Worm (Caenorhabditis elegans): Measurements from ENCODE around the gene Y42G9A.3.

The Y42G9A.3 gene

DNA sequence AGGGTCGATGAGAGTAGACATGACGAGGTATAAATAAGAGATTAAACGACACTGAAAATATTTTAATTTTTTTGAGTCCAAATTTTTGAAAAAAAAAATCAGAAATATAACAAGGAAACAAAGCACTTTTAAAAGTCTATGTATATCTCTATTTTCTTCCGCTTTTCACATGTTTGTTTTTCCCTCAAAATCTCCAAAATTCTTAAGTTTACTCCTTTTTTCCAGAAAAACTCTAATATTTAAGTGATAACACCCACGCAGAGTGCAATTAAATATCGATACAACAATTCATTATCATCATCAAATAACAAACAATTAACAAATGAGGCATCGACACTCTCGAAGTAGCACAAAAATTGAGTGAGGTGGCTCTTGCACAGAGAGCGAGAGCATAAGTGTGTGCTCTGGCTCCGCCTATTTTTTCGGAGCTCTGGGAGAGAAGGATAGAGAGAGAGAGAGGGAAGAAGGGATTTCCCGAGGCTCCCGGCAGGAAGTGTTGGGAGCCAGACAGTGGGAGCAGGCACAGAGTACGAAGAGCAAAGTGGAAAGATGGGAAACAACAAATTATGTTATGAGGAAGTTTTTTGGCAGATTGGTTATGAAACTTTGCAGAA is 11.8 kb downstream of the Y42G9A.3 start, which contains the start of gene anmt-2:
Gene anmt-2, minus strand, starts transcription at position 51 of the 614 bp plus-strand sequence.
- TF ChIP-seq ces-1 (GFP tag; optimal IDR thresholded peaks at IDR 0.05) = no peak
- TF ChIP-seq hlh-1 (tag; optimal IDR thresholded peaks at IDR 0.05) = peak; percentile 27

DNA sequence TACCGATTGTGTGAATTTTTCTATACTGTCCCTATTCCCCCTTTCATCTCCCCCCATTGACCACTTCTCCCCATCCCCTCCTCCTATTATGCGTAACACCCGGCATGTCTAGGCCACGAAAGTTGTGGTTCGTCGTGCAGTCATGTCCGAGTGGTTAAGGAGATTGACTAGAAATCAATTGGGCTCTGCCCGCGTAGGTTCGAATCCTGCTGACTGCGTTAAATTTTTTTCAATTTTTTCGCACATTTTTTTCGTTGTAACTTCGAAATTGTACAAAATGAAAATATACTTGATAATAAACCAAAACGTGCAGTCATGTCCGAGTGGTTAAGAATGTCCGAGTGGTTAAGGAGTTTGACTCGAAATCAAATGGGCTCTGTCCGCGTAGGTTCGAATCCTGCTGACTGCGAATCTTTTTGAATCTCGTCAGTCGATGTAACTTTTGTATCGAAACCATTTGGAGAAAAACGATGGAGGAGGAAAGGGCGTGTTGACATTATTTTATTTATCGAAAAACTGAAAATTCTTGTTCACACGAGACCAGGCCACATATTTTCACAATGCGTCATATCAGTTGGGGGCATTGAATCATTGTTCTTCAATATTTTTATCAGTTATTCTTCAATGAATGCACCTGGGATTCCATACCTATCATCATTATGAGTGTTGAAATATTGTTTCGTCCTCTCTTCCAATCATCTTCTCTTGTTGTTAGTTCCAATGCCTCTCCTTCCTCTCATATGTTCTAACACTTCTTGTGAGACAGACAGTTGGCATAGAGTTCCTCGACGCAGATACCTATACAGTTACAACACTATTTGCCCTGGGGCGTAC is 12.8 kb downstream of the Y42G9A.3 start, which contains the start of gene nfm-1:
Gene nfm-1, plus strand, starts transcription at position 812 of the 834 bp plus-strand sequence.
- TF ChIP-seq nhr-12 (tag; optimal IDR thresholded peaks at IDR 0.05) (no peak), unc-39 (tag; optimal IDR thresholded peaks at IDR 0.05) (peak; percentile 35), ceh-43 (GFP tag; optimal IDR thresholded peaks at IDR 0.05) (peak; percentile 86), bed-3 (GFP tag; optimal IDR thresholded peaks at IDR 0.05) (peak; percentile 70), sptf-1 (tag; optimal IDR thresholded peaks at IDR 0.05) (peak; percentile 92), mls-2 (tag; optimal IDR thresholded peaks at IDR 0.05) (peak; percentile 93), ces-1 (GFP tag; optimal IDR thresholded peaks at IDR 0.05) (peak; percentile 62), ham-2 (GFP tag; optimal IDR thresholded peaks at IDR 0.05) (peak; percentile 71), lin-13 (tag; optimal IDR thresholded peaks at IDR 0.05) (no peak), pha-4 (tag; optimal IDR thresholded peaks at IDR 0.05) (peak; percentile 19), nhr-28 (tag; optimal IDR thresholded peaks at IDR 0.05) (no peak), ceh-83 (GFP tag; optimal IDR thresholded peaks at IDR 0.05) (peak; percentile 87), nhr-2 (tag; optimal IDR thresholded peaks at IDR 0.05) (no peak), tbx-8 (GFP tag; optimal IDR thresholded peaks at IDR 0.05) (peak; percentile 73), ztf-11 (tag; optimal IDR thresholded peaks at IDR 0.05) (no peak), hlh-1 (tag; optimal IDR thresholded peaks at IDR 0.05) (peak; percentile 89), elt-3 (tag; optimal IDR thresholded peaks at IDR 0.05) (no peak), unc-120 (tag; optimal IDR thresholded peaks at IDR 0.05; ENCODE audit: poor library complexity, severe bottlenecking) (peak; percentile 77), unc-62 (GFP tag; optimal IDR thresholded peaks at IDR 0.05) (peak; percentile 47), lsy-2 (tag; optimal IDR thresholded peaks at IDR 0.05) (peak; percentile 35), flh-1 (GFP tag; optimal IDR thresholded peaks at IDR 0.05) (peak; percentile 66), lin-32 (GFP tag; optimal IDR thresholded peaks at IDR 0.05) (peak; percentile 71), sem-2 (GFP tag; optimal IDR thresholded peaks at IDR 0.05) (peak; percentile 86), mep-1 (tag; optimal IDR thresholded peaks at IDR 0.05) (peak; percentile 71), drap-1 (GFP tag; optimal IDR thresholded peaks at IDR 0.05) (peak; percentile 90), cnd-1 (tag; optimal IDR thresholded peaks at IDR 0.05) (peak; percentile 89), M03D4.4 (tag; optimal IDR thresholded peaks at IDR 0.05) (peak; percentile 91)

DNA sequence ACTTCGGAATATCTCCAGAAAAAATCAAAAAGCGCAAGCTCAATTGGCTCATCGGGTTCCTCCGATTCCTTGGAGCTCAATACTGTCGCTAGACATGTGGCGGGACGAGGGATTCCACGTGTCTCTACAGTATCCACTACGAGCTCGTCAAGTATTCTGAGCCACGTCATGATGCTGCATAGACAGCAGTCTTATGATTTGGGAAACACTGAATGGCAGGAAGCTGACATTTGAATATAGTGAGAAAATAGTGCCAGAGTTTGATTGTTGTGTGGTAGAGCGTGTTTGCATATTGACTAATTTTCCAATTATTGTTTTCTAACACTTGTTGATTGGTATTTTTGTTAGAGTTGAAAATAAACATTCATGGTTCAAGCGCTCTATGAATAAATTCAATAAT is 17.3 kb downstream of the Y42G9A.3 start:
- TF ChIP-seq bed-3 (GFP tag; optimal IDR thresholded peaks at IDR 0.05) (no peak), hlh-1 (tag; optimal IDR thresholded peaks at IDR 0.05) (no peak), nhr-12 (tag; optimal IDR thresholded peaks at IDR 0.05) (no peak), ces-1 (GFP tag; optimal IDR thresholded peaks at IDR 0.05) (no peak), lin-32 (GFP tag; optimal IDR thresholded peaks at IDR 0.05) (no peak), nhr-2 (tag; optimal IDR thresholded peaks at IDR 0.05) (no peak), mab-5 (tag; optimal IDR thresholded peaks at IDR 0.05) (no peak), elt-1 (tag; optimal IDR thresholded peaks at IDR 0.05; ENCODE audit: borderline replicate concordance, insufficient read depth) (no peak), ham-2 (GFP tag; optimal IDR thresholded peaks at IDR 0.05) (no peak), lsy-2 (tag; optimal IDR thresholded peaks at IDR 0.05) (no peak), nhr-76 (tag; optimal IDR thresholded peaks at IDR 0.05) (no peak), unc-120 (tag; optimal IDR thresholded peaks at IDR 0.05; ENCODE audit: poor library complexity, severe bottlenecking) (no peak), blmp-1 (tag; optimal IDR thresholded peaks at IDR 0.05) (no peak)
